Fruit fly (Drosophila melanogaster) whole organism, adult: ENCODE measurements around the gene slif.

Experiments
- CG11617 ChIP-seq: fragments of 200-800 bp; sonication (Bioruptor generic); optimal IDR thresholded peaks from 2 replicates; lab custom pipeline; 2017; ENCODE audit warnings: mild to moderate bottlenecking, missing biosample characterization, missing genetic modification reagents, missing genetic modification characterization
- CG12768 ChIP-seq: fragments of 200-800 bp; sonication (Bioruptor generic); optimal IDR thresholded peaks from 2 replicates; lab custom pipeline; 2017; ENCODE audit warnings: missing biosample characterization, missing genetic modification characterization, mild to moderate bottlenecking, moderate library complexity, missing genetic modification reagents
- CG14711 ChIP-seq: fragments of 200-800 bp; sonication (Bioruptor generic); optimal IDR thresholded peaks from 2 replicates; lab custom pipeline; 2018; ENCODE audit warnings: missing biosample characterization, mild to moderate bottlenecking, missing genetic modification characterization, moderate library complexity
- CG1620 ChIP-seq: fragments of 200-800 bp; sonication (Bioruptor generic); optimal IDR thresholded peaks from 2 replicates; lab custom pipeline; 2016; ENCODE audit warnings: missing biosample characterization, missing genetic modification characterization
- CG33017 ChIP-seq: fragments of 200-800 bp; sonication (Bioruptor generic); optimal IDR thresholded peaks from 2 replicates; lab custom pipeline; 2018; ENCODE audit warnings: missing biosample characterization, mild to moderate bottlenecking, missing genetic modification characterization, moderate library complexity
- CG5204 ChIP-seq: fragments of 200-800 bp; sonication (Bioruptor generic); optimal IDR thresholded peaks from 2 replicates; lab custom pipeline; 2016; ENCODE audit warnings: missing biosample characterization, missing genetic modification characterization
- CG7045 ChIP-seq: fragments of 200-800 bp; sonication (Bioruptor generic); optimal IDR thresholded peaks from 2 replicates; lab custom pipeline; 2017; ENCODE audit warnings: missing biosample characterization, mild to moderate bottlenecking, missing genetic modification characterization
- CG7101 ChIP-seq: fragments of 200-800 bp; sonication (Bioruptor generic); optimal IDR thresholded peaks from 2 replicates; lab custom pipeline; 2018; ENCODE audit warnings: missing biosample characterization, mild to moderate bottlenecking, missing genetic modification characterization, moderate library complexity
- Clk ChIP-seq: fragments of 200-800 bp; sonication (Bioruptor generic); optimal IDR thresholded peaks from 2 replicates; lab custom pipeline; 2017; ENCODE audit warnings: missing biosample characterization, missing genetic modification characterization
- Crg-1 ChIP-seq: fragments of 200-800 bp; sonication (Bioruptor generic); optimal IDR thresholded peaks from 2 replicates; lab custom pipeline; 2016; ENCODE audit warnings: missing biosample characterization, missing genetic modification characterization
- Hr96 ChIP-seq: fragments of 200-800 bp; sonication (Bioruptor generic); optimal IDR thresholded peaks from 2 replicates; lab custom pipeline; 2016; ENCODE audit warnings: missing biosample characterization, missing genetic modification characterization
- Mnt ChIP-seq: fragments of 200-800 bp; sonication (Bioruptor generic); optimal IDR thresholded peaks from 2 replicates; lab custom pipeline; 2016; ENCODE audit warnings: missing biosample characterization, mild to moderate bottlenecking, missing genetic modification characterization
- bab1 ChIP-seq: fragments of 200-800 bp; sonication (Bioruptor generic); optimal IDR thresholded peaks from 3 replicates; lab custom pipeline; 2019; ENCODE audit warnings: missing biosample characterization, mild to moderate bottlenecking, missing genetic modification characterization, moderate library complexity
- cic ChIP-seq: fragments of 200-800 bp; sonication (Bioruptor generic); optimal IDR thresholded peaks from 2 replicates; lab custom pipeline; 2017; ENCODE audit warnings: missing biosample characterization, mild to moderate bottlenecking, missing genetic modification characterization, moderate library complexity
- cnc ChIP-seq, 2 experiments: fragments of >200 bp; optimal IDR thresholded peaks; 2 replicates each; lab custom pipeline; 2017
- kay ChIP-seq: fragments of 200-800 bp; sonication (Bioruptor generic); peaks from one replicate; lab custom pipeline; 2016; ENCODE audit warnings: missing biosample characterization, missing genetic modification characterization, borderline replicate concordance
- ovo ChIP-seq: fragments of 200-800 bp; sonication (Bioruptor generic); optimal IDR thresholded peaks from 2 replicates; lab custom pipeline; 2016; ENCODE audit warnings: missing biosample characterization, missing genetic modification characterization
- pad ChIP-seq: fragments of 200-800 bp; sonication (Bioruptor generic); optimal IDR thresholded peaks from 3 replicates; lab custom pipeline; 2017; ENCODE audit warnings: missing biosample characterization, missing genetic modification characterization, mild to moderate bottlenecking, moderate library complexity, missing genetic modification reagents
- tj ChIP-seq: fragments of 200-800 bp; sonication (Bioruptor generic); optimal IDR thresholded peaks from 3 replicates; lab custom pipeline; 2017; ENCODE audit warnings: missing biosample characterization, mild to moderate bottlenecking, missing genetic modification characterization, moderate library complexity
- toe ChIP-seq: fragments of 200-800 bp; sonication (Bioruptor generic); optimal IDR thresholded peaks from 2 replicates; lab custom pipeline; 2016; ENCODE audit warnings: missing biosample characterization, missing genetic modification characterization

slif gene

dm6 chr3L:22888591-22889258 lies 7.9 kb downstream of the slif start:
- TF ChIP-seq CG7045 (GFP tag; lab: Kevin White, UChicago) (no peak), CG33017 (tag; lab: Kevin White, UChicago) (no peak), CG7101 (tag; lab: Kevin White, UChicago) (no peak), Clk (GFP tag; lab: Kevin White, UChicago) (no peak), pad (no peak), CG11617 (GFP tag; lab: Kevin White, UChicago) (no peak), toe (GFP tag; lab: Kevin White, UChicago) (no peak), Crg-1 (GFP tag; lab: Kevin White, UChicago) (no peak), CG12768 (GFP tag; lab: Kevin White, UChicago) (no peak), kay (GFP tag; lab: Kevin White, UChicago) (no peak), tj (no peak), cnc (optimal IDR thresholded peaks at IDR 0.05; lab: Kevin White, UChicago) (no peak), bab1 (GFP tag; lab: Kevin White, UChicago) (no peak), cic (GFP tag; lab: Kevin White, UChicago) (no peak), CG1620 (no peak)

DNA sequence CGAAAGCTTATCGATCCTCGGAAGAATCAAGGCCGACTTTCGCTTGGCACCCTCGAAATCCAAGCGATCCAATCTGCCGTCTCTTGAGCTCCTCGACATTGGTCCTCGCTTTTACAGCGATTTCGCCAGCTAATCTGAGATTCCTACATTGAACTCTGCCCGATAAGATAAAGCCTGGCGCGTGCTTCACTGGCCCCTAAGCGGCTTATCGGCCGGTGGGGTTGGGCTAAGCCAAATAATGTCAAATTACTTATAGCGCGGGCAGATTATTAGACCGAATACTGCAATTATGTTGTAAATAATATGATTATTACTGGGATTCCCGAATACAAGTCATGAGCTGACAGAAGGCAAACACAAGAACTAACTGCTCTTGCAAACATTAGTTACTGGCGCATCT lies 9.2 kb downstream of the slif start:
- TF ChIP-seq cic (GFP tag; lab: Kevin White, UChicago) (peak; percentile 27), kay (GFP tag; lab: Kevin White, UChicago) (peak; percentile 92), Mnt (GFP tag; lab: Kevin White, UChicago) (no peak), CG12768 (GFP tag; lab: Kevin White, UChicago) (peak; percentile 61)

DNA sequence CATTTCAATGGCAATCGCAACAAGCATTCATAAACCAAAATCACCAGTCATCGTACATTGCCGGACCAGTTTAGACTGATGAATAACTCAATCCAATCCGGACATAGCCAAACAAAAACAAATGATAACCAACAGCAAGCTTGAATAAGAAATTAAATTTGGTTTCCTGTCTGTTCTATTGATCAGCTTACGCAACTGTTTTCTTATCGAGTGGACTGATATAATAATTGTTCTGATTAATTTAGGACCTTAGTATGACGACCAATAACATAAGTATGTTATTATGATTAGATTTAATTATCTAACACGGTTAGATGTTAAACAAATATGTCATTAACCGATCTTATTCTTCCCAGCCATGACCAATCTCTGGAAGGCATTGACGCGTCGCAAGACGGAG lies 10.2 kb downstream of the slif start:
- TF ChIP-seq cic (GFP tag; lab: Kevin White, UChicago) (no peak), CG12768 (GFP tag; lab: Kevin White, UChicago) (no peak), Crg-1 (GFP tag; lab: Kevin White, UChicago) (no peak), kay (GFP tag; lab: Kevin White, UChicago) (peak; percentile 1), CG11617 (GFP tag; lab: Kevin White, UChicago) (no peak)

DNA sequence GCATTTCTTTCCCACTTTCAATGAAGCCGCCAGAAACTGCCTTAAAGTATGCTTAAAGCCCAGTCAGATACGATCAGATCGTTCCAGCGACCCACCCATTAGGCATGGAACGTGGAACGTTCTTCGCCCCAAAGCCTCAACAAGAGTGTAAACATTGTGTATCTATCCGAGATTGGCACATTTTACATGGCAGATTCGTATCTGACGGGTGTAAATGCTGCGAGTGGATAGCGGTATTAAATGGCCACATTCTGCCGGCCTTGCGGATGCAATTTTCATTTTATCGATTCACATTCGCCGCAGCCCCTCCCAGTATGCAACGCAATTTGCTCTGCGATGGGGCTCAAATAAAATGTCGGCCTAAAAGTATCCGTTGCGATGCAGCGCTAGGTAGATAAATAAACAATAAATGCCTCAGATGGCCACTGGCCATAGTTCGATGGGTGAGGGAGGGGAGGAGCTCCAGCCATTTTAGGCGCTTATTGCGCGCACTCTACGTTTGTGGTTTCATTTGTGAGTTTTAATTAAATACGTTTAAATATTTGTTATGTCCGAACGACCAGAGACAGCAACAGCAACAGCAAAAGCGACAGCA lies 13.9 kb downstream of the slif start:
- TF ChIP-seq CG11617 (GFP tag; lab: Kevin White, UChicago) (no peak), bab1 (GFP tag; lab: Kevin White, UChicago) (peak; percentile 11), CG5204 (GFP tag; lab: Kevin White, UChicago) (no peak), ovo (no peak)

DNA sequence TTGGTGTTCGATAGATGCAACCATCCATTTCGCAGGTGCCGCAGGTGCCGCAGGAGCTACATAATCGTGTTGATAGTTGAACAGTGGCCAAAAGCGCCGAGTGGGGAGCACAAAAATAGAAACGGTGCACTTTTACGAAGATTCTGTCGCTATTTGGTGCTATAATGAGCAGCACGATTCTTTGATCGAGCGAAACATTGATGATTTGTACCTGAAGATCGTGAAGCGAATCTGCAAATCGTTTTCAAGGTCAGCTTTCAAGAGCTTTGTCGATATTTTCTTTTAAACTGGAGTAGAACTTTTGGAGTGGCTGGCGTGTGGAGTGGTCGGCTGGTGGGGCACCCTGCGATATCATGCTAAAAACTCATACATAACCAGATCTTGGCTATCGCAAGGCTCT lies 17.6 kb downstream of the slif start, which contains the start of gene CG11131:
Gene CG11131 (plus strand): TSS at position 301 of the 400 bp plus-strand sequence.
- TF ChIP-seq pad (no peak), CG5204 (GFP tag; lab: Kevin White, UChicago) (no peak), CG11617 (GFP tag; lab: Kevin White, UChicago) (no peak), toe (GFP tag; lab: Kevin White, UChicago) (no peak), CG7101 (tag; lab: Kevin White, UChicago) (no peak), Clk (GFP tag; lab: Kevin White, UChicago) (no peak), CG1620 (no peak), cic (GFP tag; lab: Kevin White, UChicago) (no peak), CG12768 (GFP tag; lab: Kevin White, UChicago) (no peak), kay (GFP tag; lab: Kevin White, UChicago) (no peak), ovo (no peak), cnc (optimal IDR thresholded peaks at IDR 0.05; lab: Kevin White, UChicago) (no peak), CG7045 (GFP tag; lab: Kevin White, UChicago) (no peak)

DNA sequence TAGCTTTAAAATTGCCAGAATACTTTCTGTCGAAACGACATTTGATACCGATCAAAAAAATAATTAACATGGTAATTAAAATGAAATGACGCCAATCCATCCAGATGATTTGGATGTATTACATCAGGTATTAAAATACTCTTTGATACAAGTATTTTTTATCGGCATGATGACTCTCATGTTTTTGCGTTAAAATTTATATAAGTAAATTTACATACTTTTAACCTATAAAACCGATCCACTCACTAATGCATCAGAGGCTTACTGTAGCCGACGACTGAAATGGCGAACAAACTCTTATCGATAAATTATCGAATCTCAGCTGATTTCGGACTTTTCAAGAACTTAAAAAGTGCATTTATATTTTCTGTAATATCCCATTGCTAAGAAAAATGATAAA lies 20.8 kb downstream of the slif start, which contains the start of gene BoYb:
Gene BoYb (plus strand): TSS at position 301 of the 400 bp plus-strand sequence.
- no peak for TF ChIP-seq bab1 (GFP tag; lab: Kevin White, UChicago)
- TF ChIP-seq cic (GFP tag; lab: Kevin White, UChicago) = no peak
- no peak for TF ChIP-seq pad
- TF ChIP-seq CG11617 (GFP tag; lab: Kevin White, UChicago) = no peak
- no peak for TF ChIP-seq CG7045 (GFP tag; lab: Kevin White, UChicago)
- no peak for TF ChIP-seq CG12768 (GFP tag; lab: Kevin White, UChicago)
- TF ChIP-seq CG33017 (tag; lab: Kevin White, UChicago) = no peak
- TF ChIP-seq toe (GFP tag; lab: Kevin White, UChicago) = no peak
- no peak for TF ChIP-seq CG1620
- no peak for TF ChIP-seq cnc (optimal IDR thresholded peaks at IDR 0.05; lab: Kevin White, UChicago)
- no peak for TF ChIP-seq Mnt (GFP tag; lab: Kevin White, UChicago)
- TF ChIP-seq tj = no peak
- no peak for TF ChIP-seq CG7101 (tag; lab: Kevin White, UChicago)
- TF ChIP-seq Clk (GFP tag; lab: Kevin White, UChicago) = no peak
- TF ChIP-seq CG5204 (GFP tag; lab: Kevin White, UChicago) = no peak
- no peak for TF ChIP-seq Crg-1 (GFP tag; lab: Kevin White, UChicago)
- no peak for TF ChIP-seq Hr96 (GFP tag; lab: Kevin White, UChicago)
- no peak for TF ChIP-seq kay (GFP tag; lab: Kevin White, UChicago)
- TF ChIP-seq CG14711 (tag; lab: Kevin White, UChicago) = no peak
